Worm (Caenorhabditis elegans) whole organism, L1 larva: ENCODE results near the gene mrps-18C.

Source experiments
- dpl-1 ChIP-seq, 3 experiments: fragments of 150-350 bp in 2 of 3; sonication (generic microtip) in 1 of 3; optimal IDR thresholded peaks; 2 replicates each; lab custom pipeline; 2014 to 2017; ENCODE audit warnings: missing biosample characterization in 3 of 3, missing genetic modification characterization in 3 of 3, missing genetic modification reagents in 3 of 3
- lsy-2 ChIP-seq, 2 experiments: fragments of 150-350 bp; optimal IDR thresholded peaks; 2 replicates each; lab custom pipeline; 2014; ENCODE audit warnings: missing biosample characterization in 2 of 2, missing genetic modification characterization in 2 of 2

- TF ChIP-seq dpl-1 (GFP tag; optimal IDR thresholded peaks at IDR 0.05; lab: Kevin White, UChicago) (no peak), lsy-2 (tag; optimal IDR thresholded peaks at IDR 0.05; lab: Kevin White, UChicago) (no peak)
These were observed 35.1 kb upstream of the mrps-18C start, which contains the start of gene tag-340 for ce11 chrIII:4900260-4900659.
